Worm (Caenorhabditis elegans) whole organism, late embryonic: ENCODE measurements around the gene mob-4.

ENCODE experiments used
- C38D4.7 ChIP-seq: fragments of 200-800 bp; sonication (Bioruptor generic); optimal IDR thresholded peaks from 2 replicates; lab custom pipeline; 2018; ENCODE audit warnings: mild to moderate bottlenecking, missing genetic modification characterization, moderate library complexity, missing compliant biosample characterization
- F13H6.1 ChIP-seq: sonication (generic microtip); optimal IDR thresholded peaks from 2 replicates; lab custom pipeline; 2016; ENCODE audit warnings: missing genetic modification characterization, missing compliant biosample characterization
- ama-1 ChIP-seq: fragments of 150-350 bp; optimal IDR thresholded peaks from 2 replicates; lab custom pipeline; 2014
- ceh-19 ChIP-seq: fragments of 200-800 bp; sonication (Bioruptor generic); optimal IDR thresholded peaks from 2 replicates; lab custom pipeline; 2018; ENCODE audit warnings: mild to moderate bottlenecking, missing genetic modification characterization, missing compliant biosample characterization
- ceh-30 ChIP-seq: fragments of 150-350 bp; optimal IDR thresholded peaks from 2 replicates; lab custom pipeline; 2014; ENCODE audit warnings: missing biosample characterization, missing genetic modification characterization
- elt-2 ChIP-seq: sonication (generic microtip); optimal IDR thresholded peaks from 2 replicates; lab custom pipeline; 2016; ENCODE audit warnings: missing genetic modification reagents, missing genetic modification characterization, missing compliant biosample characterization
- fax-1 ChIP-seq: sonication (generic microtip); optimal IDR thresholded peaks from 2 replicates; lab custom pipeline; 2016; ENCODE audit warnings: missing genotype, missing genetic modification characterization, missing compliant biosample characterization
- fkh-6 ChIP-seq: sonication (generic microtip); optimal IDR thresholded peaks from 2 replicates; lab custom pipeline; 2016; ENCODE audit warnings: missing genetic modification characterization, missing compliant biosample characterization
- nhr-11 ChIP-seq: fragments of 150-350 bp; optimal IDR thresholded peaks from 2 replicates; lab custom pipeline; 2014; ENCODE audit warnings: missing biosample characterization, missing genetic modification characterization
- pat-9 ChIP-seq: fragments of 200-800 bp; sonication (Bioruptor generic); optimal IDR thresholded peaks from 2 replicates; lab custom pipeline; 2018; ENCODE audit warnings: mild to moderate bottlenecking, missing genetic modification characterization, moderate library complexity, missing compliant biosample characterization
- pqm-1 ChIP-seq: sonication (generic microtip); optimal IDR thresholded peaks from 2 replicates; lab custom pipeline; 2016; ENCODE audit warnings: missing genetic modification characterization, missing compliant biosample characterization
- sox-4 ChIP-seq: sonication (generic microtip); optimal IDR thresholded peaks from 2 replicates; lab custom pipeline; 2017; ENCODE audit warnings: mild to moderate bottlenecking, missing genetic modification characterization, inconsistent platforms, missing compliant biosample characterization
- ttx-3 ChIP-seq: sonication (generic microtip); optimal IDR thresholded peaks from 2 replicates; lab custom pipeline; 2016; ENCODE audit warnings: missing genetic modification reagents, missing genetic modification characterization, missing compliant biosample characterization
- unc-42 ChIP-seq: sonication (generic microtip); optimal IDR thresholded peaks from 2 replicates; lab custom pipeline; 2016; ENCODE audit warnings: missing genotype, missing genetic modification characterization, missing compliant biosample characterization

- TF ChIP-seq nhr-11 (tag; lab: Kevin White, UChicago) (no peak), pat-9 (tag; lab: Kevin White, UChicago) (no peak), pqm-1 (tag; lab: Kevin White, UChicago) (no peak), ceh-19 (no peak), ama-1 (lab: Kevin White, UChicago) (no peak), ceh-30 (tag; lab: Kevin White, UChicago) (no peak), fkh-6 (tag; lab: Kevin White, UChicago) (no peak), ttx-3 (tag; lab: Kevin White, UChicago) (no peak), unc-42 (tag; lab: Kevin White, UChicago) (no peak), F13H6.1 (no peak), C38D4.7 (GFP tag; lab: Kevin White, UChicago) (no peak), elt-2 (tag; lab: Kevin White, UChicago) (no peak), fax-1 (no peak), sox-4 (tag; lab: Kevin White, UChicago) (no peak)
Measured at ce11 chrIII:8275871-8276270, 51.0 kb downstream of the mob-4 start, which contains the start of gene clec-160.
